Worm (Caenorhabditis elegans): ENCODE data around the gene clh-1.

ce11 chrII:11839116-11839515 lies 17.1 kb downstream of the clh-1 start:
- TF ChIP-seq nhr-28 (tag; optimal IDR thresholded peaks at IDR 0.05), result no peak
- TF ChIP-seq unc-86 (tag; optimal IDR thresholded peaks at IDR 0.05), result no peak
- TF ChIP-seq nhr-12 (tag; optimal IDR thresholded peaks at IDR 0.05), result no peak
- no peak for TF ChIP-seq ama-1 (optimal IDR thresholded peaks at IDR 0.05)
- TF ChIP-seq pqm-1 (tag; optimal IDR thresholded peaks at IDR 0.05), result no peak
- TF ChIP-seq lin-39 (tag; optimal IDR thresholded peaks at IDR 0.05), result no peak
- TF ChIP-seq rnt-1 (tag; optimal IDR thresholded peaks at IDR 0.05), result no peak
- no peak for TF ChIP-seq nhr-47 (tag; optimal IDR thresholded peaks at IDR 0.05)
- no peak for TF ChIP-seq nhr-237 (tag; optimal IDR thresholded peaks at IDR 0.05)
- no peak for TF ChIP-seq egl-13 (tag; optimal IDR thresholded peaks at IDR 0.05)
- TF ChIP-seq lir-3 (tag; optimal IDR thresholded peaks at IDR 0.05; ENCODE audit: poor library complexity), result no peak
- no peak for TF ChIP-seq nhr-11 (tag; optimal IDR thresholded peaks at IDR 0.05)
- no peak for TF ChIP-seq snpc-4 (tag; optimal IDR thresholded peaks at IDR 0.05)
